Worm (Caenorhabditis elegans) whole organism, L2 larva: ENCODE measurements around the gene srw-43.

Source experiments
- F13H6.1 ChIP-seq: sonication (generic microtip); optimal IDR thresholded peaks from 2 replicates; lab custom pipeline; 2016; ENCODE audit warnings: missing genetic modification characterization, missing compliant biosample characterization
- aly-2 ChIP-seq: fragments of 150-350 bp; optimal IDR thresholded peaks from 2 replicates; lab custom pipeline; 2014; ENCODE audit warnings: missing biosample characterization, missing genetic modification characterization
- dmd-4 ChIP-seq: sonication (generic microtip); optimal IDR thresholded peaks from 2 replicates; lab custom pipeline; 2017; ENCODE audit warnings: missing biosample characterization, missing genetic modification characterization
- elt-3 ChIP-seq: sonication (generic microtip); optimal IDR thresholded peaks from 2 replicates; lab custom pipeline; 2017; ENCODE audit warnings: missing biosample characterization, missing genetic modification characterization
- nhr-23 ChIP-seq: fragments of 150-350 bp; optimal IDR thresholded peaks from 2 replicates; lab custom pipeline; 2014; ENCODE audit warnings: missing biosample characterization, missing genetic modification reagents, missing genetic modification characterization
- nhr-237 ChIP-seq: fragments of 150-350 bp; optimal IDR thresholded peaks from 2 replicates; lab custom pipeline; 2014; ENCODE audit warnings: missing biosample characterization, missing genetic modification characterization
- unc-62 ChIP-seq: fragments of 150-350 bp; optimal IDR thresholded peaks from 2 replicates; lab custom pipeline; 2014; ENCODE audit warnings: missing biosample characterization, missing genetic modification reagents, missing genetic modification characterization
- ztf-4 ChIP-seq: fragments of 150-350 bp; optimal IDR thresholded peaks from 2 replicates; lab custom pipeline; 2014; ENCODE audit warnings: missing biosample characterization, missing genetic modification characterization

ce11 chrV:16694538-16694937, 8.7 kb downstream of the srw-43 start, which contains the start of gene srz-101:
- TF ChIP-seq ztf-4 (no peak), aly-2 (tag; lab: Kevin White, UChicago) (no peak), elt-3 (no peak), nhr-23 (tag; lab: Kevin White, UChicago) (no peak), dmd-4 (tag; lab: Kevin White, UChicago) (no peak), nhr-237 (tag; lab: Kevin White, UChicago) (no peak), unc-62 (GFP tag; lab: Kevin White, UChicago) (no peak), F13H6.1 (no peak)
